Worm (Caenorhabditis elegans) whole organism, early embryonic: ENCODE data around the gene lgc-44.

Source experiments
- B0310.2 ChIP-seq: sonication (generic microtip); optimal IDR thresholded peaks from 2 replicates; lab custom pipeline; 2016; ENCODE audit warnings: mild to moderate bottlenecking, missing genetic modification characterization, missing compliant biosample characterization
- F13C5.2 ChIP-seq: sonication (generic microtip); optimal IDR thresholded peaks from 2 replicates; lab custom pipeline; 2017; ENCODE audit warnings: mild to moderate bottlenecking, missing genetic modification characterization, inconsistent platforms, missing compliant biosample characterization
- aly-1 ChIP-seq: sonication (generic microtip); optimal IDR thresholded peaks from 2 replicates; lab custom pipeline; 2016; ENCODE audit warnings: missing genetic modification characterization, missing compliant biosample characterization
- ama-1 ChIP-seq: fragments of 150-350 bp; optimal IDR thresholded peaks from 2 replicates; lab custom pipeline; 2014
- ceh-13 ChIP-seq: fragments of 200-800 bp; sonication (Bioruptor generic); optimal IDR thresholded peaks from 2 replicates; lab custom pipeline; 2018; ENCODE audit warnings: mild to moderate bottlenecking, missing genetic modification characterization, missing compliant biosample characterization
- ceh-36 ChIP-seq: sonication (generic microtip); optimal IDR thresholded peaks from 2 replicates; lab custom pipeline; 2016; ENCODE audit warnings: missing genetic modification characterization, inconsistent platforms, missing compliant biosample characterization
- ets-7 ChIP-seq: sonication (generic microtip); optimal IDR thresholded peaks from 2 replicates; lab custom pipeline; 2016; ENCODE audit warnings: missing genotype, missing genetic modification characterization, missing compliant biosample characterization
- flt-1 ChIP-seq: fragments of 200-800 bp; sonication (Bioruptor generic); IDR thresholded peaks from 2 replicates; pipeline ENCODE4 v1.3.6; 2022; ENCODE audit warnings: missing genetic modification characterization, missing compliant biosample characterization
- hmbx-1 ChIP-seq: sonication (generic microtip); optimal IDR thresholded peaks from 2 replicates; lab custom pipeline; 2016; ENCODE audit warnings: mild to moderate bottlenecking, missing genetic modification characterization, missing compliant biosample characterization
- hmg-4 ChIP-seq: fragments of 200-800 bp; sonication (Bioruptor generic); optimal IDR thresholded peaks from 2 replicates; lab custom pipeline; 2018; ENCODE audit warnings: mild to moderate bottlenecking, missing genetic modification characterization, missing compliant biosample characterization
- hnd-1 ChIP-seq: sonication (generic microtip); optimal IDR thresholded peaks from 2 replicates; lab custom pipeline; 2016; ENCODE audit warnings: missing genetic modification characterization, missing compliant biosample characterization
- pes-1 ChIP-seq: fragments of 200-800 bp; sonication (Bioruptor generic); IDR thresholded peaks from 2 replicates; pipeline ENCODE4 v1.3.6; 2022; ENCODE audit warnings: missing genetic modification reagents, missing genetic modification characterization, missing compliant biosample characterization
- scrt-1 ChIP-seq: fragments of 200-800 bp; sonication (Bioruptor generic); IDR thresholded peaks from 2 replicates; pipeline ENCODE4 v1.3.6; 2022; ENCODE audit warnings: missing genetic modification characterization, missing compliant biosample characterization
- sea-1 ChIP-seq: fragments of 200-800 bp; sonication (Bioruptor generic); conservative IDR thresholded peaks from 2 replicates; pipeline ENCODE4 v1.3.6; 2022; ENCODE audit warnings: missing genetic modification characterization, missing compliant biosample characterization
- tbx-11 ChIP-seq: fragments of 200-800 bp; sonication (Bioruptor generic); IDR thresholded peaks from 2 replicates; pipeline ENCODE4 v1.3.6; 2022; ENCODE audit warnings: missing genetic modification characterization, missing compliant biosample characterization
- tbx-37 ChIP-seq: fragments of 200-800 bp; sonication (Bioruptor generic); conservative IDR thresholded peaks from 2 replicates; pipeline ENCODE4 v1.3.6; 2022; ENCODE audit warnings: missing genetic modification reagents, missing genetic modification characterization, missing compliant biosample characterization
- tra-4 ChIP-seq: sonication (generic microtip); optimal IDR thresholded peaks from 2 replicates; lab custom pipeline; 2017; ENCODE audit warnings: missing genetic modification characterization, missing compliant biosample characterization

Gene lgc-44

DNA sequence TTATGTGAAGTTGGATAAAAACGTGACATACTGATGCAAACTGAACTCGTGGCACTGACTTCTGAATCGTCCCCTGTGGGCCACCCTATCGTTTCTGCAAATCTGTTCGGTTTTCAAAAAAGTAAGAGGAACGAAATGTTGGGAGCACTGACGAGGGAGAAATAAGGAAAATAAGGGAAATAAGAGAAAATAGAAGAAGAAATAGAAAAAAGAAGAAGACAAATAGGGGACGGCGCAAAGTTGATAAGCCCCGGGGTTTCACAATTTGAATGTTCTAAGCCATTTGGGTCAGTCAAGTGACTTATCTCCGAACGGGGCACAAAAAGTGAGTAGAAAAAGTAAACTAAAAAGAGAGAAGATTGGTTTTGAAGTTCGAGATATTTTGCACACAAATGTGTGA is 23.2 kb upstream of the lgc-44 start, which contains the start of gene W05E10.5:
Gene W05E10.5, minus strand, starts transcription at position 101 of the 400 bp plus-strand sequence.
- TF ChIP-seq ceh-36 = no peak
- TF ChIP-seq ceh-13 = no peak
- no peak for TF ChIP-seq ama-1
- no peak for TF ChIP-seq F13C5.2 (tag; lab: Kevin White, UChicago)
- TF ChIP-seq pes-1 (GFP tag; lab: Robert Waterston, UW) = no peak
- TF ChIP-seq sea-1 = no peak
- TF ChIP-seq ets-7 (tag; lab: Kevin White, UChicago) = no peak
- TF ChIP-seq hnd-1 (tag; lab: Kevin White, UChicago) = no peak
- TF ChIP-seq hmg-4 = no peak
- TF ChIP-seq tbx-37 (GFP tag; lab: Robert Waterston, UW) = no peak
- no peak for TF ChIP-seq flt-1

DNA sequence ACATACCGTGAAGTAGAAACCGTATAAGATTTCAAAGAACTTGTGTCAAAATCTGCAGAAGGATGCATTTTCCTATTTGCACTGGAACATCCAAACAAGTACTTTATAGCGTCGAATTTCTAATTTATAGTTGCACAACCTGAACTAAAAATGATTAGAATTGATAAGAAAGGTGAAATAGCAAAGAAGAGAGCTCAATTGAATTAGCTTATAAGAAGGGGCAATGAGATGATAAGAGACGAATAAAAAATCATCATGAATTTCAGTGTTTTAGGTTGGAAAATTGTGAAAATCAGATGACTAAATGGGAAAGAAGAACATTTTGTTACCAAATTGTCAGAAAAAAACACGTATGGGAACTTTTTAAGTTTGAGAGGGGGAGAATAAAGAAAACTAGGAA is 19.2 kb upstream of the lgc-44 start, which contains the start of gene W05E10.1:
Gene W05E10.1, minus strand, starts transcription at position 139 of the 400 bp plus-strand sequence.
- no peak for TF ChIP-seq hnd-1 (tag; lab: Kevin White, UChicago)
- TF ChIP-seq tbx-37 (GFP tag; lab: Robert Waterston, UW) = no peak
- TF ChIP-seq hmg-4 = no peak
- no peak for TF ChIP-seq ceh-36
- TF ChIP-seq ama-1 = no peak
- TF ChIP-seq scrt-1 (GFP tag; lab: Robert Waterston, UW) = no peak
- TF ChIP-seq flt-1 = no peak

DNA sequence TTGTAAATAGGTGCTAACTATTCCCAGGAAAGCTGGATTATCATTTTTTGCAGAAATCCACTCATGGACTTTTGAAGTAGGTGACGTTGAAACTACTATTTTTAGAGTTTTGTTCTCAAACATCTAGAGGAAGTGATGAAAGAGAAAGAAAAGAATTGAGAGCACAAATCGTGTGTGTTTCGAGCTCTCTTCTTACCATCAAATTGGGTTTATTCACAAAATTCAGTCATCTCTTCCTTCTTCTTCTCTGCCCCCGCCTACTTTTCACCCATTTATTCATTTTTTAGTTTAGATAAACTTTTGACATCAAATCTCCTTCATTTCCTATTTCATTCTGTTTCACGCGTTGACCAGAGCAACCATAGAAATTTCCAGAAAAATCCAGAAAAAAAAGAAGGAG is 14.5 kb upstream of the lgc-44 start, which contains the start of gene W05E10.2:
Gene W05E10.2, plus strand, starts transcription at position 301 of the 400 bp plus-strand sequence.
- TF ChIP-seq scrt-1 (GFP tag; lab: Robert Waterston, UW) = no peak
- TF ChIP-seq tbx-11 (GFP tag; lab: Robert Waterston, UW) = no peak
- no peak for TF ChIP-seq tra-4 (tag; lab: Kevin White, UChicago)
- no peak for TF ChIP-seq F13C5.2 (tag; lab: Kevin White, UChicago)
- no peak for TF ChIP-seq ama-1
- no peak for TF ChIP-seq aly-1

DNA sequence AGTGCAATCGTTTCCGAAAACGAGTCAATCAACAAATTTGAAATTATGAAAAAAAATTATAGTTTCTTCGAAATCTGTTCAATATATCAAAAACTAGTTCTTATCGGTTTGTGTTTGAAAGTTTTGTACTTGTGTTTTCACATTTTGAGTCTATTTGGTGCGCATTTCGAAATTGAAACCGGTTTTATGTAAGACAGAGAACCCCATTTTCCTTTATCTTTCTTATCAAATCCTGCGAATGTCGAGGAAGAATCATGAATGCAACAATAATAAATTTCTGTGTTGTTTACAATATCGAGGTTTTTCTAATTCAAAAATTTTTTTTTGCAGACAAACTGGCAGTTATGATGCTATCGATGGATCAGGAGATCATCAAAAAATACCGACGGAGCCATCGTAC is 10.5 kb upstream of the lgc-44 start:
- TF ChIP-seq tra-4 (tag; lab: Kevin White, UChicago) (no peak), sea-1 (no peak), aly-1 (no peak), ceh-36 (no peak)

DNA sequence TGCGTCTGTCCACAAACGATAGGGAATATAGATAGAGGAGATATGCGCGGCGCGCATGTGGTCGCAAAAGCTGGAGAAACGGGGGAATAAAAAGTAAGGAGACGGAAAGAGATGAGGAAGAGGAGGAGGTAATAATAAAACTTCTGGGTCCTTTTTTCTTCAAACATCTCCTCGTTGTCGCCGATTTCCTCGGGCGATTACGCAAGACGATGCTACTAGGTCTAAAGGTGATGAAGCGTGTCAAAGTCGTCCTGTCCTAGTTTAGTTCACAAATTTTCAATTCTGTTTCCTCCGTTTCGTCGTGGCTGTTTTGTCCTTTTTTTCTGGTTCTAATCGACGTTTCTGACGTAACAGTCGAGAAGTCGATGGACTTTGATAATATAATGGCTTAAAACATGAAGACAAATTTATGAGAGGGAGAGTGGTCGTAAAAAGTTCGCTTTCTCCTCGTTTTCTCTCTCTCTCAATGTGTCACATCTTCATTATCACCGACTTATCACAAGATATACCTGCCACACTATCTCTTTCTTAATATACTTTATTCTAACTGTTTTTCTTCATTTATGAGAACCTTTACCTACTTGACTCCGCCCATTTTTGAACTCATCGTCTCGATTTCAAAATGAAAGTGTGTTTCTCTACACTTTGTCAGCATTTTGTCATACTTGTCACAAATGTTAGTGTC is 8.3 kb upstream of the lgc-44 start:
- TF ChIP-seq tbx-11 (GFP tag; lab: Robert Waterston, UW) = no peak
- 0 out of 2 replicates have a peak, but pooled peaks have one; percentile 44 for TF ChIP-seq scrt-1 (GFP tag; lab: Robert Waterston, UW)

DNA sequence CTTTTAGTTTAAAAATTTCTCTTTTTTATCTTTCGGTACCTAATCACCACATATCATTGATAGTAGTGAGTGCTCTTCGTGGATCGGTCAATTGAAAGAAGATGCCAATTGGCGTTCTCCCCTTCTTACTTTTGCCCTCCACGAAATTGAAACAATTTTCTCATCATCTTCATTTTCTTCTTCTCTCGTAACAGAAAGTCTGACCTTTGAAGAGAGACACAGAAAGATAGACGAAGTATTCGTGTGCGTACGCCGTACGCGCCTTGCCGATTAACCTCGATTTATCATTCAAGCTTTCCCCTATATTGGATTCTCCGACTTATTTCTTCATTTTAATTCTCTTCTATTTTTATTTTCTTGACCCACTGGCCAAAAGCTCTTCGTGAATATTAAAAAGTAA is 5.1 kb upstream of the lgc-44 start:
- TF ChIP-seq tra-4 (tag; lab: Kevin White, UChicago) (no peak), hnd-1 (tag; lab: Kevin White, UChicago) (no peak), tbx-11 (GFP tag; lab: Robert Waterston, UW) (no peak), F13C5.2 (tag; lab: Kevin White, UChicago) (no peak), B0310.2 (no peak), tbx-37 (GFP tag; lab: Robert Waterston, UW) (no peak), ceh-36 (no peak), ets-7 (tag; lab: Kevin White, UChicago) (no peak), scrt-1 (GFP tag; lab: Robert Waterston, UW) (no peak), hmg-4 (no peak), pes-1 (GFP tag; lab: Robert Waterston, UW) (no peak), ama-1 (no peak), flt-1 (no peak), hmbx-1 (tag; lab: Kevin White, UChicago) (no peak), aly-1 (no peak), ceh-13 (no peak), sea-1 (no peak)

DNA sequence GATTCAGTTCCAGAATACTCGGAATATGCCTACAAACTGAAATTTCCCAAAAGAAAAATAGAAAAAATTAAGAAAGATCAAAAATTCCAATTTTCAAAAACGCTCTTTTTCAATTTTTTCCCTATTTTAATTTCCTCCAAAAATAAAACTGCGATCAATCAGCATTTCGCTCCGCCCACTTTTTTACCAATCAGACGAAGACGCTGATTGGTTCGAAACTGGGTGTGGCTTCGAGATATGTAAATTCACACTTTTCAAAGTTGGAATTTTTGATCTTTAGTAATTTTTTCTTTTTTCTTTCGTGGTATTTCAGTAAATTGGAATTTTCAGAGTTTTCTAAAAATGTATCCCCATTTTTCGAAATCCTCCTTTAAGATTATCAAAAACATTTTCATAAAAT is 4.6 kb upstream of the lgc-44 start:
- TF ChIP-seq tbx-11 (GFP tag; lab: Robert Waterston, UW) (no peak), sea-1 (no peak), tbx-37 (GFP tag; lab: Robert Waterston, UW) (no peak), scrt-1 (GFP tag; lab: Robert Waterston, UW) (no peak), hnd-1 (tag; lab: Kevin White, UChicago) (no peak), aly-1 (no peak), ceh-13 (no peak), flt-1 (no peak), pes-1 (GFP tag; lab: Robert Waterston, UW) (no peak)

DNA sequence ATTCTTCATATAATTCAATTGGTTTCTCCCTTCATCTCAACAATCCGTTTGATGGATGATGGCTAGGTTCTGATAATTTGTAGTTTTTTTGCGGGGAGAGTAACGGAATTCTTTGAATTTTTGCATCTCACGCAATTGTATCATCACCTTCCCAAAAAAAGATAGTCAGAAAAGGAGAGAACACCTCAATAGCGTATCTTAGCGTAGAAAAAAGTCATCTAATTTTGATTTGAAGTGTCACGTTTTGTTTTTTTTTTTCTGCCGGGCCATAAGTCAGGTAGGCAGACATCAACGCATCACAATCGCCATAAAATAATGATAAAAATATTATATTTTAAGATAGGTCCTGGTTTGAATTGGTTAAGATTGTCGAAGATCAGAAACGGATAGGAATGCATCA is 4.1 kb upstream of the lgc-44 start:
- TF ChIP-seq scrt-1 (GFP tag; lab: Robert Waterston, UW) (no peak), hmbx-1 (tag; lab: Kevin White, UChicago) (no peak), tbx-11 (GFP tag; lab: Robert Waterston, UW) (no peak), aly-1 (no peak), flt-1 (no peak), sea-1 (no peak), tra-4 (tag; lab: Kevin White, UChicago) (no peak), ets-7 (tag; lab: Kevin White, UChicago) (no peak), ceh-36 (no peak), ama-1 (no peak), tbx-37 (GFP tag; lab: Robert Waterston, UW) (no peak), hnd-1 (tag; lab: Kevin White, UChicago) (no peak), B0310.2 (no peak)

DNA sequence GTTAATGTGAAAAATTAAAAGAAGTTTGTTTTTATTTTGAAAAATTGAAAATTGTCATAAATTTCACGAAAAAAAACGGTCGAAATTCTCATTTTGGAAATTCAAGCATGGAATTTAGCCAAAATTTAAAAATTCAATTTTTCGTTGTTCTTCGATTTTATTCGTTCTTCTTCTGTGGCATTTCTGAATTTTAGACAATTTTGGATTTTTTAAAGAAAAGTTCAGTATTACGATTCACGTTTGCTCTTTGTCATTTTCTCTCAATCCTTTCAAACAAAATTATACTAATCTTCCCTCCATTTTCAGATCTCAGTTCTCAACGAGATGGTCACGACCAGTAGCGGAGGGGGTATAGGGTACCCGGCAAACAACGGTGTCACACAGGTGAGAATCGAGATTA is 3.2 kb upstream of the lgc-44 start, which contains the start of gene ape-1:
Gene ape-1, plus strand, starts transcription at position 301 of the 400 bp plus-strand sequence.
- TF ChIP-seq flt-1 = no peak
- no peak for TF ChIP-seq pes-1 (GFP tag; lab: Robert Waterston, UW)
- no peak for TF ChIP-seq tra-4 (tag; lab: Kevin White, UChicago)
- no peak for TF ChIP-seq hmbx-1 (tag; lab: Kevin White, UChicago)
- no peak for TF ChIP-seq B0310.2
- no peak for TF ChIP-seq ama-1
- no peak for TF ChIP-seq aly-1
- no peak for TF ChIP-seq scrt-1 (GFP tag; lab: Robert Waterston, UW)
- no peak for TF ChIP-seq ceh-13
- no peak for TF ChIP-seq hnd-1 (tag; lab: Kevin White, UChicago)
- no peak for TF ChIP-seq tbx-37 (GFP tag; lab: Robert Waterston, UW)
